Worm (Caenorhabditis elegans) whole organism, late embryonic: Measurements from ENCODE around the gene swt-1.

Experiments
- C38D4.7 ChIP-seq: fragments of 200-800 bp; sonication (Bioruptor generic); optimal IDR thresholded peaks from 2 replicates; lab custom pipeline; 2018; ENCODE audit warnings: mild to moderate bottlenecking, missing genetic modification characterization, moderate library complexity, missing compliant biosample characterization
- elt-2 ChIP-seq: sonication (generic microtip); optimal IDR thresholded peaks from 2 replicates; lab custom pipeline; 2016; ENCODE audit warnings: missing genetic modification reagents, missing genetic modification characterization, missing compliant biosample characterization
- ets-4 ChIP-seq: sonication (generic microtip); optimal IDR thresholded peaks from 2 replicates; lab custom pipeline; 2016; ENCODE audit warnings: missing genetic modification characterization, missing compliant biosample characterization
- fkh-10 ChIP-seq: fragments of 150-350 bp; optimal IDR thresholded peaks from 2 replicates; lab custom pipeline; 2014; ENCODE audit warnings: missing biosample characterization, missing genetic modification reagents, missing genetic modification characterization
- fkh-6 ChIP-seq: sonication (generic microtip); optimal IDR thresholded peaks from 2 replicates; lab custom pipeline; 2016; ENCODE audit warnings: missing genetic modification characterization, missing compliant biosample characterization
- mec-3 ChIP-seq: sonication (generic microtip); optimal IDR thresholded peaks from 2 replicates; lab custom pipeline; 2016; ENCODE audit warnings: borderline replicate concordance, missing genetic modification characterization, missing compliant biosample characterization
- nhr-11 ChIP-seq: fragments of 150-350 bp; optimal IDR thresholded peaks from 2 replicates; lab custom pipeline; 2014; ENCODE audit warnings: missing biosample characterization, missing genetic modification characterization
- pag-3 ChIP-seq: sonication (generic microtip); optimal IDR thresholded peaks from 2 replicates; lab custom pipeline; 2016; ENCODE audit warnings: missing compliant biosample characterization, missing genetic modification characterization, borderline replicate concordance
- ttx-3 ChIP-seq: sonication (generic microtip); optimal IDR thresholded peaks from 2 replicates; lab custom pipeline; 2016; ENCODE audit warnings: missing genetic modification reagents, missing genetic modification characterization, missing compliant biosample characterization
- unc-86 ChIP-seq: sonication (generic microtip); optimal IDR thresholded peaks from 2 replicates; lab custom pipeline; 2016; ENCODE audit warnings: missing genetic modification characterization, missing compliant biosample characterization

DNA sequence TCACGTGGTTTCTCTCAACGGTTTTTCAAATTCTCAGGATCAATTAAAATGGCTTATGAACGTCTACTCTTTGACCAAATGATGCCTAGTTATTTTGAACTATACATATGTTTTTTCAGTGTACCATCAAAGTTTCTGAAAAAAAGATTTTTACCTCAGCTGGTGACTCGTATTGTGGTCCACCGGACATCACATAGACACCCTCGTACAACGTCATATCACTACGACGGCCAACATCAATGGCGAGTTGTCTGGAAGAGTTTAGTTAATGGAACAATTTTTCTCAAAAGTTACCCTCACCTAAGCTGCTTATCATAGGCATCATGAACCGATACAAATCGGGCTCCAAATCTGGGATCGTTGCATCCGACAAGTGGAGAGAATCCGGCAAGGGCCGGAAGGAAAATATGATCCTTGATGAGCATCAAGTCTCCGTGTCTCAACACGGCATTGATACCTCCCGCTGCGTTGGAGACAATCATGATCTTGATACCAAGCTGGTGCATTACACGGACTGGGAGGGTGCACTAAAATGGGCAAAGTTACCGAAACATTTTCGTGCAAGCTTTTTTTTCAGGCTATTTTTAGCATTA lies 14.0 kb upstream of the swt-1 start:
- TF ChIP-seq elt-2 (tag; lab: Kevin White, UChicago) (no peak), ttx-3 (tag; lab: Kevin White, UChicago) (no peak), pag-3 (tag; lab: Kevin White, UChicago) (no peak), fkh-6 (tag; lab: Kevin White, UChicago) (no peak), ets-4 (tag; lab: Kevin White, UChicago) (no peak), fkh-10 (GFP tag; lab: Kevin White, UChicago) (no peak), unc-86 (tag; lab: Kevin White, UChicago) (no peak), mec-3 (tag; lab: Kevin White, UChicago) (no peak), nhr-11 (tag; lab: Kevin White, UChicago) (no peak), C38D4.7 (no peak)
